Fruit fly (Drosophila melanogaster): Measurements from ENCODE around the gene CG4362.

Gene CG4362

dm6 chr3R:20276760-20277159, 30.6 kb downstream of the CG4362 start (continued):
- TF ChIP-seq D19A (tag; optimal IDR thresholded peaks at IDR 0.05) (peak; percentile 13), sens (GFP tag) (peak; percentile 33), zen2 (GFP tag; IDR thresholded peaks at IDR 0.05; ENCODE audit: partially characterized antibody) (no peak), dm (GFP tag; optimal IDR thresholded peaks at IDR 0.05) (peak; percentile 14), ATbp (GFP tag; optimal IDR thresholded peaks at IDR 0.05) (peak; percentile 33), gcm (GFP tag; optimal IDR thresholded peaks at IDR 0.05) (peak; percentile 4), Ets65A (GFP tag) (peak; percentile 21), CG16863 (GFP tag; optimal IDR thresholded peaks at IDR 0.05) (no peak), CG17328 (GFP tag; IDR thresholded peaks at IDR 0.05) (no peak), CG10209 (GFP tag; optimal IDR thresholded peaks at IDR 0.05) (peak; percentile 4), dysf (GFP tag; IDR thresholded peaks at IDR 0.05) (no peak), hb (GFP tag; IDR thresholded peaks at IDR 0.05; ENCODE audit: partially characterized antibody) (no peak), CG2199 (GFP tag; IDR thresholded peaks at IDR 0.05) (0 out of 3 replicates have a peak, but pooled peaks have one; percentile 33), CG11085 (GFP tag; IDR thresholded peaks at IDR 0.05) (no peak), CG11695 (GFP tag; IDR thresholded peaks at IDR 0.05) (no peak), CG6254 (GFP tag; optimal IDR thresholded peaks at IDR 0.05) (peak; percentile 36), CG9817 (tag; optimal IDR thresholded peaks at IDR 0.05) (no peak), CG1603 (tag; optimal IDR thresholded peaks at IDR 0.05) (peak; percentile 29), CG1233 (GFP tag; optimal IDR thresholded peaks at IDR 0.05) (peak; percentile 41), twi (tag; optimal IDR thresholded peaks at IDR 0.05) (peak; percentile 8), crp (GFP tag; optimal IDR thresholded peaks at IDR 0.05) (no peak), Med (GFP tag) (peak; percentile 45), fu2 (GFP tag; optimal IDR thresholded peaks at IDR 0.05) (no peak), Taf1 (GFP tag; IDR thresholded peaks at IDR 0.05) (no peak), CG8290 (GFP tag; optimal IDR thresholded peaks at IDR 0.05) (no peak), CG8290 (tag; optimal IDR thresholded peaks at IDR 0.05) (peak in 1 of 2 experiments; percentile 13), eve (GFP tag; optimal IDR thresholded peaks at IDR 0.05) (peak in 1 of 2 experiments; percentile 30), fd102C (GFP tag; optimal IDR thresholded peaks at IDR 0.05) (peak; percentile 1), CG33557 (GFP tag; optimal IDR thresholded peaks at IDR 0.05) (peak; percentile 27), CG15696 (tag; optimal IDR thresholded peaks at IDR 0.05) (peak; percentile 65), Xrp1 (GFP tag; IDR thresholded peaks at IDR 0.05) (peak; percentile 36; the same call in 1 of the 2 replicates), CG4360 (GFP tag; IDR thresholded peaks at IDR 0.05) (peak; percentile 33), CG9797 (GFP tag; optimal IDR thresholded peaks at IDR 0.05) (no peak), ash1 (GFP tag; optimal IDR thresholded peaks at IDR 0.05) (no peak), CG4707 (GFP tag; optimal IDR thresholded peaks at IDR 0.05) (peak; percentile 13), CG31365 (tag; optimal IDR thresholded peaks at IDR 0.05) (no peak)

dm6 chr3R:20276012-20276411, 31.3 kb downstream of the CG4362 start:
- TF ChIP-seq org-1 (GFP tag; optimal IDR thresholded peaks at IDR 0.05) = peak; percentile 44
- TF ChIP-seq CG15269 (tag; optimal IDR thresholded peaks at IDR 0.05) = no peak
- no peak for TF ChIP-seq kay (GFP tag; optimal IDR thresholded peaks at IDR 0.05)
- TF ChIP-seq odd (GFP tag; optimal IDR thresholded peaks at IDR 0.05) = peak; percentile 52
- TF ChIP-seq lilli (GFP tag; optimal IDR thresholded peaks at IDR 0.05) = peak; percentile 11
- peak; percentile 35 to 46 for TF ChIP-seq chif (GFP tag; optimal IDR thresholded peaks at IDR 0.05)
- peak; percentile 41 for TF ChIP-seq gsb-n (tag; optimal IDR thresholded peaks at IDR 0.05)
- TF ChIP-seq Fer1 (GFP tag; optimal IDR thresholded peaks at IDR 0.05) = peak; percentile 16
- TF ChIP-seq stwl (tag; optimal IDR thresholded peaks at IDR 0.05) = peak; percentile 39
- peak in 1 of 2 experiments; percentile 95 for TF ChIP-seq tll (GFP tag; optimal IDR thresholded peaks at IDR 0.05)
- no peak for TF ChIP-seq CG12659 (GFP tag; optimal IDR thresholded peaks at IDR 0.05)
- peak; percentile 41 for TF ChIP-seq CG8359 (GFP tag; optimal IDR thresholded peaks at IDR 0.05; ENCODE audit: borderline replicate concordance)
- no peak for TF ChIP-seq CG7963 (GFP tag; IDR thresholded peaks at IDR 0.05; ENCODE audit: partially characterized antibody)
- TF ChIP-seq Rfx (GFP tag; IDR thresholded peaks at IDR 0.05) = no peak
- TF ChIP-seq kni (GFP tag; optimal IDR thresholded peaks at IDR 0.05) = peak; percentile 78
- peak; percentile 38 for TF ChIP-seq lab (GFP tag; optimal IDR thresholded peaks at IDR 0.05)
